Fruit fly (Drosophila melanogaster) whole organism, embryonic: Measurements from ENCODE around the gene CG15282.
A peak's percentile ranks its signal among the peaks of the same experiment; 100 is the strongest.

Experiments used
- Aef1 ChIP-seq: fragments of 200-800 bp; sonication (Bioruptor generic); IDR thresholded peaks from 3 replicates; pipeline ENCODE4 v1.3.6; 2022; ENCODE audit warnings: missing biosample characterization, missing genetic modification characterization
- Bgb ChIP-seq: fragments of 200-800 bp; sonication (Bioruptor generic); IDR thresholded peaks from 2 replicates; pipeline ENCODE4 v1.3.6; 2022; ENCODE audit warnings: missing biosample characterization, missing genetic modification characterization; ENCODE audit not compliant: partially characterized antibody
- BtbVII ChIP-seq: fragments of 200-800 bp; sonication (Bioruptor generic); optimal IDR thresholded peaks from 3 replicates; lab custom pipeline; 2017; ENCODE audit warnings: missing biosample characterization, mild to moderate bottlenecking, missing genetic modification characterization
- CG10209 ChIP-seq: fragments of 200-800 bp; sonication (Bioruptor generic); optimal IDR thresholded peaks from 3 replicates; lab custom pipeline; 2017; ENCODE audit warnings: missing biosample characterization, mild to moderate bottlenecking, missing genetic modification characterization, missing genetic modification reagents
- CG10979 ChIP-seq: fragments of 200-800 bp; sonication (Bioruptor generic); optimal IDR thresholded peaks from 2 replicates; lab custom pipeline; 2018; ENCODE audit warnings: missing biosample characterization, mild to moderate bottlenecking, missing genetic modification characterization, moderate library complexity
- CG11085 ChIP-seq: fragments of 200-800 bp; sonication (Bioruptor generic); IDR thresholded peaks from 2 replicates; pipeline ENCODE4 v1.3.6; 2022; ENCODE audit warnings: missing biosample characterization, missing genetic modification characterization
- CG12104 ChIP-seq: fragments of 200-800 bp; sonication (Bioruptor generic); optimal IDR thresholded peaks from 3 replicates; lab custom pipeline; 2016; ENCODE audit warnings: missing biosample characterization, missing genetic modification characterization
- CG15011 ChIP-seq: fragments of 200-800 bp; sonication (Bioruptor generic); optimal IDR thresholded peaks from 3 replicates; lab custom pipeline; 2018; ENCODE audit warnings: missing biosample characterization, mild to moderate bottlenecking, missing genetic modification characterization
- CG15696 ChIP-seq: fragments of 200-800 bp; sonication (Bioruptor generic); optimal IDR thresholded peaks from 2 replicates; lab custom pipeline; 2019; ENCODE audit warnings: missing biosample characterization, mild to moderate bottlenecking, missing genetic modification characterization, moderate library complexity
- CG1602 ChIP-seq: fragments of 200-800 bp; sonication (Bioruptor generic); optimal IDR thresholded peaks from 3 replicates; lab custom pipeline; 2016; ENCODE audit warnings: missing biosample characterization, missing genetic modification characterization
- CG16779 ChIP-seq: fragments of 200-800 bp; sonication (Bioruptor generic); IDR thresholded peaks from 2 replicates; pipeline ENCODE4 v1.3.6; 2022; ENCODE audit warnings: missing biosample characterization, missing genetic modification characterization
- CG17568 ChIP-seq: fragments of 200-800 bp; sonication (Bioruptor generic); optimal IDR thresholded peaks from 2 replicates; lab custom pipeline; 2018; ENCODE audit warnings: missing biosample characterization, mild to moderate bottlenecking, missing genetic modification characterization, moderate library complexity
- CG17612 ChIP-seq: fragments of 200-800 bp; sonication (Bioruptor generic); IDR thresholded peaks from 2 replicates; pipeline ENCODE4 v1.3.6; 2022; ENCODE audit warnings: missing biosample characterization, missing genetic modification characterization
- CG17802 ChIP-seq: fragments of 200-800 bp; sonication (Bioruptor generic); optimal IDR thresholded peaks from 2 replicates; lab custom pipeline; 2018; ENCODE audit warnings: missing biosample characterization, mild to moderate bottlenecking, missing genetic modification characterization, moderate library complexity
- CG17829 ChIP-seq: fragments of 200-800 bp; optimal IDR thresholded peaks from 2 replicates; lab custom pipeline; 2019; ENCODE audit warnings: missing biosample characterization, mild to moderate bottlenecking, missing genetic modification characterization, moderate library complexity
- CG2202 ChIP-seq: fragments of 200-800 bp; sonication (Bioruptor generic); optimal IDR thresholded peaks from 2 replicates; lab custom pipeline; 2018; ENCODE audit warnings: missing biosample characterization, mild to moderate bottlenecking, missing genetic modification characterization
- CG2678 ChIP-seq: fragments of 200-800 bp; sonication (Bioruptor generic); optimal IDR thresholded peaks from 3 replicates; lab custom pipeline; 2019; ENCODE audit warnings: missing biosample characterization, mild to moderate bottlenecking, missing genetic modification characterization, moderate library complexity
- CG2712 ChIP-seq: fragments of 200-800 bp; optimal IDR thresholded peaks from 3 replicates; lab custom pipeline; 2019; ENCODE audit warnings: missing biosample characterization, mild to moderate bottlenecking, missing genetic modification characterization, moderate library complexity
- CG30403 ChIP-seq: fragments of 200-800 bp; sonication (Bioruptor generic); optimal IDR thresholded peaks from 3 replicates; lab custom pipeline; 2016; ENCODE audit warnings: missing biosample characterization, missing genetic modification characterization
- CG32772 ChIP-seq: fragments of 200-800 bp; sonication (Bioruptor generic); IDR thresholded peaks from 2 replicates; pipeline ENCODE4 v1.3.6; 2022; ENCODE audit warnings: missing biosample characterization, missing genetic modification characterization
- CG3995 ChIP-seq: fragments of 200-800 bp; sonication (Bioruptor generic); optimal IDR thresholded peaks from 3 replicates; lab custom pipeline; 2016; ENCODE audit warnings: missing biosample characterization, missing genetic modification characterization
- CG5245 ChIP-seq: fragments of 200-800 bp; sonication (Bioruptor generic); optimal IDR thresholded peaks from 3 replicates; lab custom pipeline; 2016; ENCODE audit warnings: missing biosample characterization, missing genetic modification characterization
- CG6689 ChIP-seq: fragments of 200-800 bp; sonication (Bioruptor generic); IDR thresholded peaks from 2 replicates; pipeline ENCODE4 v1.3.6; 2022; ENCODE audit warnings: missing biosample characterization, missing genetic modification characterization
- CG8281 ChIP-seq: fragments of 200-800 bp; sonication (Bioruptor generic); optimal IDR thresholded peaks from 2 replicates; lab custom pipeline; 2018; ENCODE audit warnings: missing biosample characterization, mild to moderate bottlenecking, missing genetic modification characterization, moderate library complexity
- CG8290 ChIP-seq, 3 experiments: fragments of 200-800 bp; sonication (Bioruptor generic); optimal IDR thresholded peaks; 2 replicates each; lab custom pipeline; 2016 to 2019; ENCODE audit warnings: missing biosample characterization in 3 of 3, missing genetic modification characterization in 3 of 3, mild to moderate bottlenecking in 2 of 3, moderate library complexity in 1 of 3
- CG9215 ChIP-seq: fragments of 200-800 bp; sonication (Bioruptor generic); IDR thresholded peaks from 2 replicates; pipeline ENCODE4 v1.3.6; 2022; ENCODE audit warnings: missing biosample characterization, missing genetic modification characterization
- CG9727 ChIP-seq: fragments of 200-800 bp; sonication (Bioruptor generic); optimal IDR thresholded peaks from 3 replicates; lab custom pipeline; 2017; ENCODE audit warnings: missing biosample characterization, mild to moderate bottlenecking, missing genetic modification characterization
- CG9932 ChIP-seq: fragments of 200-800 bp; sonication (Bioruptor generic); IDR thresholded peaks from 2 replicates; pipeline ENCODE4 v1.3.6; 2022; ENCODE audit warnings: missing biosample characterization, missing genetic modification characterization
- Dip3 ChIP-seq: fragments of 200-800 bp; sonication (Bioruptor generic); optimal IDR thresholded peaks from 3 replicates; lab custom pipeline; 2016; ENCODE audit warnings: missing biosample characterization, missing genetic modification characterization
- Hr3 ChIP-seq: fragments of 200-800 bp; sonication (Bioruptor generic); optimal IDR thresholded peaks from 3 replicates; lab custom pipeline; 2016; ENCODE audit warnings: missing biosample characterization, missing genetic modification characterization
- Hr78 ChIP-seq, 2 experiments: fragments of 200-800 bp in 1 of 2; fragments of >200 bp in 1 of 2; sonication (Bioruptor generic) in 1 of 2; optimal IDR thresholded peaks; 2 replicates each; lab custom pipeline; 2017 to 2019; ENCODE audit warnings: missing biosample characterization in 2 of 2, missing genetic modification characterization in 2 of 2, mild to moderate bottlenecking in 1 of 2, moderate library complexity in 1 of 2
- MBD-R2 ChIP-seq: fragments of 200-800 bp; sonication (Bioruptor generic); IDR thresholded peaks from 2 replicates; pipeline ENCODE4 v1.3.6; 2022; ENCODE audit warnings: missing biosample characterization, missing genetic modification characterization
- NC2α ChIP-seq: fragments of 200-800 bp; sonication (Bioruptor generic); optimal IDR thresholded peaks from 2 replicates; lab custom pipeline; 2016; ENCODE audit warnings: missing biosample characterization, missing genetic modification characterization
- Optix ChIP-seq: fragments of 200-800 bp; sonication (Bioruptor generic); IDR thresholded peaks from 3 replicates; pipeline ENCODE4 v1.3.6; 2022; ENCODE audit warnings: missing biosample characterization, missing genetic modification characterization
- Ravus ChIP-seq: fragments of 200-800 bp; sonication (Bioruptor generic); IDR thresholded peaks from 2 replicates; pipeline ENCODE4 v1.3.6; 2022; ENCODE audit warnings: missing biosample characterization, missing genetic modification characterization
- YL-1 ChIP-seq: fragments of 200-800 bp; sonication (Bioruptor generic); optimal IDR thresholded peaks from 3 replicates; lab custom pipeline; 2017; ENCODE audit warnings: missing biosample characterization, mild to moderate bottlenecking, missing genetic modification characterization
- fd102C ChIP-seq: fragments of 200-800 bp; sonication (Bioruptor generic); optimal IDR thresholded peaks from 2 replicates; lab custom pipeline; 2018; ENCODE audit warnings: missing biosample characterization, mild to moderate bottlenecking, missing genetic modification characterization, moderate library complexity
- fru ChIP-seq: fragments of >200 bp; optimal IDR thresholded peaks from 2 replicates; lab custom pipeline; 2017
- hth ChIP-seq: fragments of >200 bp; optimal IDR thresholded peaks from 2 replicates; lab custom pipeline; 2017; ENCODE audit warnings: inconsistent platforms
- pita ChIP-seq: fragments of 200-800 bp; sonication (Bioruptor generic); optimal IDR thresholded peaks from 2 replicates; lab custom pipeline; 2017; ENCODE audit warnings: missing biosample characterization, mild to moderate bottlenecking, missing genetic modification characterization
- pnt ChIP-seq: fragments of 200-800 bp; sonication (Bioruptor generic); optimal IDR thresholded peaks from 3 replicates; lab custom pipeline; 2016; ENCODE audit warnings: missing biosample characterization, missing genetic modification characterization
- shn ChIP-seq: fragments of 200-800 bp; sonication (Bioruptor generic); optimal IDR thresholded peaks from 3 replicates; lab custom pipeline; 2016; ENCODE audit warnings: missing biosample characterization, missing genetic modification characterization
- sisA ChIP-seq: fragments of 200-800 bp; sonication (Bioruptor generic); IDR thresholded peaks from 2 replicates; pipeline ENCODE4 v1.3.6; 2022; ENCODE audit warnings: missing biosample characterization, missing genetic modification characterization
- sna ChIP-seq: fragments of 200-800 bp; sonication (Bioruptor generic); IDR thresholded peaks from 2 replicates; pipeline ENCODE4 v1.3.6; 2022; ENCODE audit warnings: missing biosample characterization, missing genetic modification characterization; ENCODE audit not compliant: partially characterized antibody
- so ChIP-seq: fragments of 200-800 bp; sonication (Bioruptor generic); IDR thresholded peaks from 3 replicates; pipeline ENCODE4 v1.3.6; 2022; ENCODE audit warnings: missing biosample characterization, missing genetic modification characterization
- stwl ChIP-seq: fragments of 200-800 bp; sonication (Bioruptor generic); optimal IDR thresholded peaks from 3 replicates; lab custom pipeline; 2018; ENCODE audit warnings: missing biosample characterization, mild to moderate bottlenecking, missing genetic modification characterization, moderate library complexity
- tin ChIP-seq: fragments of 200-800 bp; sonication (Bioruptor generic); optimal IDR thresholded peaks from 3 replicates; lab custom pipeline; 2016; ENCODE audit warnings: missing biosample characterization, missing genetic modification characterization
- trem ChIP-seq: fragments of 200-800 bp; optimal IDR thresholded peaks from 3 replicates; lab custom pipeline; 2019; ENCODE audit warnings: missing biosample characterization, mild to moderate bottlenecking, missing genetic modification characterization, moderate library complexity
- vfl ChIP-seq: fragments of 200-800 bp; sonication (Bioruptor generic); optimal IDR thresholded peaks from 2 replicates; lab custom pipeline; 2016; ENCODE audit warnings: missing biosample characterization, missing genetic modification characterization
- zf30C ChIP-seq: fragments of 200-800 bp; sonication (Bioruptor generic); optimal IDR thresholded peaks from 3 replicates; lab custom pipeline; 2018; ENCODE audit warnings: missing biosample characterization, mild to moderate bottlenecking, missing genetic modification characterization

The CG15282 gene

dm6 chr2L:14685637-14686232 lies 26.5 kb upstream of the CG15282 start (continued):
- TF ChIP-seq Ravus: peak; percentile 29
- TF ChIP-seq CG11085: peak; percentile 80
- peak; percentile 65 for TF ChIP-seq CG8281
- peak; percentile 59 for TF ChIP-seq CG30403 (GFP tag; lab: Kevin White, UChicago)
- no peak; the same call in 1 of the 2 replicates for TF ChIP-seq CG9215 (GFP tag; lab: Robert Waterston, UW)
- peak; percentile 67 for TF ChIP-seq tin (GFP tag; lab: Kevin White, UChicago)
- peak; percentile 53; the same call in 1 of the 3 replicates for TF ChIP-seq Optix (GFP tag; lab: Robert Waterston, UW)
- peak; percentile 87 for TF ChIP-seq Dip3
- TF ChIP-seq fd102C (GFP tag; lab: Kevin White, UChicago): peak; percentile 51
- peak; percentile 78 for TF ChIP-seq pnt (GFP tag; lab: Kevin White, UChicago)
- peak; percentile 73 for TF ChIP-seq CG17612 (GFP tag; lab: Robert Waterston, UW)
- peak; percentile 75 for TF ChIP-seq CG2712 (tag; lab: Kevin White, UChicago)
- no peak for TF ChIP-seq Aef1 (GFP tag; lab: Robert Waterston, UW)
- peak; percentile 57 for TF ChIP-seq CG3995 (GFP tag; lab: Kevin White, UChicago)
- TF ChIP-seq CG16779: peak; percentile 92
- peak; percentile 92 for TF ChIP-seq CG2678 (tag; lab: Kevin White, UChicago)
- TF ChIP-seq CG8290 (GFP tag; optimal IDR thresholded peaks at IDR 0.05; lab: Kevin White, UChicago): peak; percentile 76
- peak; percentile 70 to 94 for TF ChIP-seq CG8290 (tag; optimal IDR thresholded peaks at IDR 0.05; lab: Kevin White, UChicago)
- TF ChIP-seq CG10979 (tag; lab: Kevin White, UChicago): peak; percentile 62
- TF ChIP-seq Bgb: no peak
- peak; percentile 66 for TF ChIP-seq CG6689 (GFP tag; lab: Robert Waterston, UW)
- no peak for TF ChIP-seq pita
- peak; percentile 79 for TF ChIP-seq CG15696 (tag; lab: Kevin White, UChicago)
- peak; percentile 32 for TF ChIP-seq CG17802 (tag; lab: Kevin White, UChicago)
- TF ChIP-seq CG9932 (GFP tag; lab: Robert Waterston, UW): peak; percentile 83
- TF ChIP-seq YL-1 (GFP tag; lab: Kevin White, UChicago): peak; percentile 81
- peak; percentile 87 for TF ChIP-seq CG2202 (tag; lab: Kevin White, UChicago)
- peak; percentile 73 for TF ChIP-seq CG5245 (GFP tag; lab: Kevin White, UChicago)
- no peak for TF ChIP-seq fru (lab: Kevin White, UChicago)
- TF ChIP-seq so (GFP tag; lab: Robert Waterston, UW): peak; percentile 86; the same call in 2 of the 3 replicates
- peak; percentile 61 for TF ChIP-seq CG1602
- peak; percentile 77 for TF ChIP-seq shn (GFP tag; lab: Kevin White, UChicago)
- TF ChIP-seq MBD-R2 (GFP tag; lab: Robert Waterston, UW): peak; percentile 61; the same call in 1 of the 2 replicates
- peak; percentile 28 for TF ChIP-seq stwl (tag; lab: Kevin White, UChicago)
- TF ChIP-seq CG32772: 0 out of 2 replicates have a peak, but pooled peaks have one; percentile 6
- TF ChIP-seq trem (tag; lab: Kevin White, UChicago): peak; percentile 55
- peak; percentile 93 for TF ChIP-seq CG10209 (GFP tag; lab: Kevin White, UChicago)
- TF ChIP-seq CG15011 (GFP tag; lab: Kevin White, UChicago): peak; percentile 89
- TF ChIP-seq NC2α (GFP tag; lab: Kevin White, UChicago): peak; percentile 88
- peak; percentile 86 for TF ChIP-seq CG12104
- peak; percentile 50 for TF ChIP-seq CG17829 (tag; lab: Kevin White, UChicago)
- no peak for TF ChIP-seq zf30C (GFP tag; lab: Kevin White, UChicago)
- no peak for TF ChIP-seq hth
- peak; percentile 88 for TF ChIP-seq BtbVII (GFP tag; lab: Kevin White, UChicago)
- TF ChIP-seq Hr3 (GFP tag; lab: Kevin White, UChicago): peak; percentile 65
- TF ChIP-seq sisA (GFP tag; lab: Robert Waterston, UW): no peak
- peak; percentile 69 for TF ChIP-seq vfl (GFP tag; lab: Kevin White, UChicago)
- peak in 1 of 2 experiments; percentile 58 for TF ChIP-seq Hr78 (GFP tag; optimal IDR thresholded peaks at IDR 0.05; lab: Kevin White, UChicago)
- peak; percentile 89 for TF ChIP-seq CG9727 (GFP tag; lab: Kevin White, UChicago)
- TF ChIP-seq sna (GFP tag; lab: Robert Waterston, UW): no peak
- TF ChIP-seq CG17568 (GFP tag; lab: Kevin White, UChicago): peak; percentile 88
